Fruit fly (Drosophila melanogaster) whole organism, pupa: ENCODE measurements around the gene CG31275.

ENCODE experiments used
- CG10348 ChIP-seq: fragments of 200-800 bp; sonication (Bioruptor generic); IDR thresholded peaks from 2 replicates; pipeline ENCODE4 v1.3.6; 2022; ENCODE audit warnings: missing biosample characterization, missing genetic modification characterization
- CG12605 ChIP-seq: fragments of 200-800 bp; sonication (Bioruptor generic); IDR thresholded peaks from 2 replicates; pipeline ENCODE4 v1.3.6; 2022; ENCODE audit warnings: missing biosample characterization, missing genetic modification characterization
- CG13204 ChIP-seq: fragments of 200-800 bp; sonication (Bioruptor generic); optimal IDR thresholded peaks from 2 replicates; lab custom pipeline; 2018; ENCODE audit warnings: missing biosample characterization, mild to moderate bottlenecking, missing genetic modification characterization, moderate library complexity
- CG14655 ChIP-seq: fragments of 200-800 bp; sonication (Bioruptor generic); optimal IDR thresholded peaks from 3 replicates; lab custom pipeline; 2017; ENCODE audit warnings: mild to moderate bottlenecking, missing biosample characterization, missing genetic modification reagents, missing genetic modification characterization
- CG15710 ChIP-seq: fragments of 200-800 bp; sonication (Bioruptor generic); optimal IDR thresholded peaks from 2 replicates; lab custom pipeline; 2018; ENCODE audit warnings: missing biosample characterization, mild to moderate bottlenecking, missing genetic modification characterization, moderate library complexity
- CG17806 ChIP-seq: fragments of 200-800 bp; sonication (Bioruptor generic); optimal IDR thresholded peaks from 2 replicates; lab custom pipeline; 2018; ENCODE audit warnings: missing biosample characterization, mild to moderate bottlenecking, missing genetic modification characterization, moderate library complexity
- CG32121 ChIP-seq: fragments of 200-800 bp; sonication (Bioruptor generic); IDR thresholded peaks from 2 replicates; pipeline ENCODE4 v1.3.6; 2022; ENCODE audit warnings: missing biosample characterization, missing genetic modification characterization
- CG34367 ChIP-seq: fragments of 200-800 bp; sonication (Bioruptor generic); optimal IDR thresholded peaks from 2 replicates; lab custom pipeline; 2018; ENCODE audit warnings: missing biosample characterization, mild to moderate bottlenecking, missing genetic modification characterization
- CG4496 ChIP-seq: fragments of 200-800 bp; sonication (Bioruptor generic); IDR thresholded peaks from 3 replicates; pipeline ENCODE4 v1.3.6; 2022; ENCODE audit warnings: missing biosample characterization, missing genetic modification characterization
- CG8159 ChIP-seq: fragments of 200-800 bp; sonication (Bioruptor generic); optimal IDR thresholded peaks from 3 replicates; lab custom pipeline; 2018; ENCODE audit warnings: missing biosample characterization, mild to moderate bottlenecking, missing genetic modification characterization, moderate library complexity
- CG8301 ChIP-seq: fragments of 200-800 bp; sonication (Bioruptor generic); optimal IDR thresholded peaks from 2 replicates; lab custom pipeline; 2018; ENCODE audit warnings: missing biosample characterization, mild to moderate bottlenecking, missing genetic modification characterization
- CG9948 ChIP-seq: fragments of 200-800 bp; sonication (Bioruptor generic); optimal IDR thresholded peaks from 2 replicates; lab custom pipeline; 2018; ENCODE audit warnings: missing biosample characterization, mild to moderate bottlenecking, missing genetic modification characterization, moderate library complexity
- D1 ChIP-seq: fragments of 200-800 bp; sonication (Bioruptor generic); optimal IDR thresholded peaks from 2 replicates; lab custom pipeline; 2018; ENCODE audit warnings: missing biosample characterization, mild to moderate bottlenecking, missing genetic modification characterization, moderate library complexity
- EcR ChIP-seq: fragments of 200-800 bp; sonication (Bioruptor generic); optimal IDR thresholded peaks from 3 replicates; lab custom pipeline; 2019; ENCODE audit warnings: missing biosample characterization, missing genetic modification characterization, mild to moderate bottlenecking, moderate library complexity, missing genetic modification reagents
- Ets98B ChIP-seq: fragments of 200-800 bp; sonication (Bioruptor generic); IDR thresholded peaks from 2 replicates; pipeline ENCODE4 v1.3.6; 2022; ENCODE audit warnings: missing biosample characterization, missing genetic modification characterization
- Pif1A ChIP-seq: fragments of 200-800 bp; sonication (Bioruptor generic); optimal IDR thresholded peaks from 3 replicates; lab custom pipeline; 2016; ENCODE audit warnings: missing biosample characterization, missing genetic modification characterization
- Pif1B ChIP-seq: fragments of 200-800 bp; sonication (Bioruptor generic); optimal IDR thresholded peaks from 3 replicates; lab custom pipeline; 2016; ENCODE audit warnings: missing biosample characterization, missing genetic modification characterization
- Snoo ChIP-seq: fragments of 200-800 bp; sonication (Bioruptor generic); optimal IDR thresholded peaks from 3 replicates; lab custom pipeline; 2017; ENCODE audit warnings: missing biosample characterization, mild to moderate bottlenecking, missing genetic modification characterization, inconsistent platforms
- fd96Ca ChIP-seq: fragments of 200-800 bp; sonication (Bioruptor generic); IDR thresholded peaks from 3 replicates; pipeline ENCODE4 v1.3.6; 2022; ENCODE audit warnings: missing biosample characterization, missing genetic modification characterization
- gl ChIP-seq: fragments of 200-800 bp; sonication (Bioruptor generic); optimal IDR thresholded peaks from 2 replicates; lab custom pipeline; 2018; ENCODE audit warnings: missing biosample characterization, mild to moderate bottlenecking, missing genetic modification characterization
- rn ChIP-seq: fragments of 200-800 bp; sonication (Bioruptor generic); IDR thresholded peaks from 2 replicates; pipeline ENCODE4 v1.3.6; 2022; ENCODE audit warnings: missing biosample characterization, missing genetic modification characterization

CG31275 gene

DNA sequence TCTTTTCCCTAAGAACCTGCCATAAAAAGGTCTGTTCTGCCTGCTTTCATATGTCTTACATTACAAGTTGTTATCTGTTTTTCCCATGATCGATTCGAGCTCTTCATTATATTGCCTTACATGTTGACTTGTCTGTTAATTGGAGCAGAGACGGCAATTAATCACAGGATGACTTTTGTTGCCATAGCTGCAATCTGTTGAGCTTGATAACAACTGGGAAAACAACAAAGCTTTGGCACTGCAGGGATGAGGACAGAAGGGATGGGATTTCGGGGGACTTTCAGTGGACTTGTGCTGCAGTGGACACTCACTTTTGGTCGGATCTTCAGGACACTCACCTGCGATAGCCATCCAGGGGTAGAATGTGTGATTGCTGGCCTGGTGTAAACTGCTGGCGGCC lies 18.7 kb downstream of the CG31275 start:
- TF ChIP-seq CG17806 (no peak), CG34367 (no peak), EcR (no peak), CG15710 (tag; lab: Kevin White, UChicago) (no peak), CG8301 (tag; lab: Kevin White, UChicago) (no peak), Snoo (no peak), CG14655 (GFP tag; lab: Kevin White, UChicago) (no peak)

DNA sequence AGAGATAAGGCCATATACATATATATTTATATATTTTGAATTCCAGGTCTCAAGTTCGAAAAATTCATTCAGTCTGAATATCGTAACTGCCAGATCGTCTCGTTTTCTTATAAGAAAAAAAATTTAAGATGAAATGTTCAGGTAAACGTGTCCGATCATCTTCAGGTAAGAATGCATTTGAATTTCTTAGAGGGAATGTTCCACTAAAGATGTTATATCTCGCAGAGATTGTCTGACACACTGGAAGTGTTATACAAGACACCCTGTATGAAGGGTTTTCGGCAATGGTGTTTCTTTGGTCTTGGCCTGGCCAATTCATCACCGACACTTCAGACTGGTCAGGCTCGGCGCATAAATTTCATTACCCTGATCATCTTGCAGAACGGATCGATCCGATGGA lies 20.4 kb downstream of the CG31275 start:
- TF ChIP-seq CG14655 (GFP tag; lab: Kevin White, UChicago) (no peak), Pif1B (GFP tag; lab: Kevin White, UChicago) (no peak), D1 (tag; lab: Kevin White, UChicago) (no peak), CG34367 (no peak), fd96Ca (GFP tag; lab: Robert Waterston, UW) (no peak), CG12605 (GFP tag; lab: Robert Waterston, UW) (no peak), gl (tag; lab: Kevin White, UChicago) (no peak), CG10348 (no peak), CG32121 (GFP tag; lab: Robert Waterston, UW) (no peak)

DNA sequence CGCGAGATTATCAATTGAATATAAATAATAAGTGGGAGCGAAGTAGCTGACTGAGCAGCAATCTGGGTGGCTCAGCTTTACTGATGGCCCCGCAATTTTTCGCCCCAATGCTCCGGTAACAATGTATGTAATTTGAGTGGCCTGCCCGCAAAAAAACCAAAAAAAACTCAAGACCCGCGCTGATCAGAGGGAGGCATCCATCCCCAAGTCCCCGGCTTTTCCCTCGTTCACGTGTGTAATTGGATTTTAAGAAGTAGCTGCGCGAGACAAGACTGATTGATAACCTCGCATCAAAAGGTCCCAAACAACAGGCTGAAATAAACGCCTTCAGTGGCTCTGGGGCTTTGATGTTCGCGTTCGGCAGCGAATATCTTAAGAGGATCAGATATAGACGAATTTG lies 27.1 kb downstream of the CG31275 start:
- TF ChIP-seq Snoo = no peak
- no peak for TF ChIP-seq CG13204 (GFP tag; lab: Kevin White, UChicago)
- no peak for TF ChIP-seq CG17806
- no peak for TF ChIP-seq CG14655 (GFP tag; lab: Kevin White, UChicago)
- TF ChIP-seq CG32121 (GFP tag; lab: Robert Waterston, UW) = no peak
- no peak for TF ChIP-seq CG12605 (GFP tag; lab: Robert Waterston, UW)
- no peak for TF ChIP-seq CG8159 (tag; lab: Kevin White, UChicago)
- TF ChIP-seq Ets98B (GFP tag; lab: Robert Waterston, UW) = no peak
- no peak for TF ChIP-seq fd96Ca (GFP tag; lab: Robert Waterston, UW)
- no peak for TF ChIP-seq D1 (tag; lab: Kevin White, UChicago)
- TF ChIP-seq CG10348 = no peak
- TF ChIP-seq CG8301 (tag; lab: Kevin White, UChicago) = no peak
- TF ChIP-seq gl (tag; lab: Kevin White, UChicago) = no peak
- TF ChIP-seq CG9948 (tag; lab: Kevin White, UChicago) = no peak

DNA sequence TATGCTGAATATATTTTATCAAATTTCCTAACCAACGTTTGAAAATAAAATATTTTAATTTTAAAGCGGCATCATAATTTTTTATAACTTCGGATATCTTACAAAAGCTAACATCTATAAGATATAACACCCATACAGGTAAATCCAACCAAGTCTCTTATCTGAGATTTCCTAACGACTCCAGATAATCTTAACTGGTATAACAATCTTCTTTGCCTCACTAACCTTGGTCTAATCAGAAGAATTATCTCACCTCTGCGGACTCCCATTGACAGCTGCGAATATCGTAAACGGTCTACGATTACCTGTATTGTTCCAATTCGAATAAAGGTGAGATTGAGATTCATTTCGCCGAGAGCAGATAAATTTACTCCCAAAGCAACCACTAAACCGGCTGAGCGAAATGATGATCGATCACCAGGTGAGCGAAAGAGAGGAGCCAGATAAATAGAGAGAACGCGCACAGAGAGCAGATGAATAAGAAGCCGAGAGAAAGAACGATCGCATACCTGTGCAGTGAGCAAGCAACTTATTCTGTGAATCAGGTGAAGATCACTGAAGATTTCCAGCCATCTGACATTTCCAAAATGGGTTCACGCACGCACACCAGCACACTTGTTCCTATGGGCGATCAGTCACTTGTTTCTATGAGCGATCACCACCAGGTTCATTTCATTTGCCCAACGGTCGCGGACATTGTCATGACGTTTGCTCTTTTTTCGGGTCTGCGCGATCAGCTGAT lies 31.4 kb downstream of the CG31275 start:
- TF ChIP-seq CG14655 (GFP tag; lab: Kevin White, UChicago) = no peak
- no peak for TF ChIP-seq CG13204 (GFP tag; lab: Kevin White, UChicago)
- TF ChIP-seq Snoo = no peak
- TF ChIP-seq CG4496 (GFP tag; lab: Robert Waterston, UW) = no peak
- TF ChIP-seq EcR = no peak
- no peak for TF ChIP-seq Pif1B (GFP tag; lab: Kevin White, UChicago)
- no peak for TF ChIP-seq rn
- no peak for TF ChIP-seq CG10348
- no peak for TF ChIP-seq CG32121 (GFP tag; lab: Robert Waterston, UW)
- TF ChIP-seq fd96Ca (GFP tag; lab: Robert Waterston, UW) = no peak
- no peak for TF ChIP-seq CG8159 (tag; lab: Kevin White, UChicago)
- no peak for TF ChIP-seq CG17806
- TF ChIP-seq D1 (tag; lab: Kevin White, UChicago) = no peak
- TF ChIP-seq CG15710 (tag; lab: Kevin White, UChicago) = no peak
- TF ChIP-seq CG34367 = no peak
- TF ChIP-seq CG8301 (tag; lab: Kevin White, UChicago) = no peak
- no peak for TF ChIP-seq gl (tag; lab: Kevin White, UChicago)
- TF ChIP-seq Ets98B (GFP tag; lab: Robert Waterston, UW) = no peak
- TF ChIP-seq Pif1A (GFP tag; lab: Kevin White, UChicago) = no peak
- TF ChIP-seq CG9948 (tag; lab: Kevin White, UChicago) = no peak
- TF ChIP-seq, all 21 proteins: peak for 0

DNA sequence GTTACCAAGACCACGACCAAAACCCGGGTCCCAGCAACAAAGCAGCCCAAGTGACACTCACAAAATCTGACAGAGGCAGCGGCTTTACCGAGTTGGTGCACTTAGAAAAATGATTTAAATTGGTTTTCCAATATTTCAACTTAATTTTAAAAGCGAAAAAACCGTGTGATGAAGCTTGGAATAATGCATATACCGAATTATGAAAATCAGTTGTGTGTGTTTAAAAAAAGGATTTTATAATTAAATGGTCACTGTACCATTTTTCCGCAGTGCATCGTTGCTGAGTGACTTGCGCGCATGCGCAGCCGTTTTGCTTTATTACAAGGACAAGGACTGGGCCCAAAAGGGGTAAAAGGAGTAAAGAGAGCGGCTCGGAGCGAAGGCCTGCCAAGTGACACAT lies 33.2 kb downstream of the CG31275 start:
- no peak for TF ChIP-seq rn
- peak; percentile 49 for TF ChIP-seq Pif1A (GFP tag; lab: Kevin White, UChicago)
- no peak for TF ChIP-seq CG17806
- no peak for TF ChIP-seq D1 (tag; lab: Kevin White, UChicago)
- TF ChIP-seq gl (tag; lab: Kevin White, UChicago) = peak; percentile 42
- TF ChIP-seq CG15710 (tag; lab: Kevin White, UChicago) = peak; percentile 72
- peak; percentile 33 for TF ChIP-seq CG8301 (tag; lab: Kevin White, UChicago)
- peak; percentile 46 for TF ChIP-seq CG34367
- no peak for TF ChIP-seq fd96Ca (GFP tag; lab: Robert Waterston, UW)
- TF ChIP-seq CG32121 (GFP tag; lab: Robert Waterston, UW) = no peak
- TF ChIP-seq CG8159 (tag; lab: Kevin White, UChicago) = peak; percentile 82
- TF ChIP-seq Ets98B (GFP tag; lab: Robert Waterston, UW) = no peak
- no peak for TF ChIP-seq EcR
- TF ChIP-seq CG12605 (GFP tag; lab: Robert Waterston, UW) = no peak
- peak; percentile 53 for TF ChIP-seq Snoo
- peak; percentile 52 for TF ChIP-seq CG9948 (tag; lab: Kevin White, UChicago)
- no peak for TF ChIP-seq CG10348
- TF ChIP-seq Pif1B (GFP tag; lab: Kevin White, UChicago) = peak; percentile 26
- TF ChIP-seq CG14655 (GFP tag; lab: Kevin White, UChicago) = peak; percentile 49
- TF ChIP-seq CG13204 (GFP tag; lab: Kevin White, UChicago) = no peak
- no peak for TF ChIP-seq CG4496 (GFP tag; lab: Robert Waterston, UW)

DNA sequence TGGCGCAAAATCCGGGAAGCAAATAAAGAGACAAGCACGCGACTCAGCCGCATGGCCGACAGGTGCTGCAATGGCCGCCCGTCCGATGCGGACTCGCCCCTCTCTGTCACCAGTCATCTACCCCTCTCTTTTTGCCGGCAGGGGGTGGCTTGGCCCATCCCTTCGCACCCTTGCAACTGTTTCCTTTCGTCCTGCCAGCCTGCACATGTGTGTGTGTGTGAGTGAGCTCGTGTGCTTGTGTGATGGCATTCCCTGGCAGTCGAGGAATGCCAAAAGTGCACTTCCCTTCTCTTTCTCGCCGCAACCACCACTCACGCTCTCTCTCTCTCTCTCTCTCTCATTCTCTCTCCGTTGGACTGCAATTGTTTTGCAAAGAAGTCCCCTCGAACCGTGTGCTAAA lies 35.5 kb downstream of the CG31275 start:
- TF ChIP-seq CG34367 = no peak
- TF ChIP-seq, all 21 proteins: peak for 0
